Fruit fly (Drosophila melanogaster): ENCODE data around the gene CG14132.
A peak's percentile ranks its signal among the peaks of the same experiment; 100 is the strongest.

Gene CG14132

dm6 chr3L:11708633-11709116, 6.4 kb downstream of the CG14132 start, which contains the start of the genes Ccdc56 and mtTFB1 (continued):
- TF ChIP-seq Max (GFP tag; optimal IDR thresholded peaks at IDR 0.05) (no peak), Opbp (GFP tag; IDR thresholded peaks at IDR 0.05; ENCODE audit: partially characterized antibody) (no peak), CG18599 (GFP tag; optimal IDR thresholded peaks at IDR 0.05) (no peak), CG16779 (GFP tag; IDR thresholded peaks at IDR 0.05) (no peak), CG7987 (GFP tag; optimal IDR thresholded peaks at IDR 0.05) (no peak), row (GFP tag; IDR thresholded peaks at IDR 0.05) (0 out of 3 replicates have a peak, but pooled peaks have one; percentile 7), CG5953 (GFP tag; IDR thresholded peaks at IDR 0.05) (no peak), E2f1 (GFP tag; IDR thresholded peaks at IDR 0.05) (no peak), Sin3A (optimal IDR thresholded peaks at IDR 0.05) (peak; percentile 16), fd3F (GFP tag; optimal IDR thresholded peaks at IDR 0.05) (no peak), kah (GFP tag; optimal IDR thresholded peaks at IDR 0.05) (no peak), CG11247 (GFP tag; IDR thresholded peaks at IDR 0.05) (no peak), hth (optimal IDR thresholded peaks at IDR 0.05) (no peak), CG10209 (GFP tag; optimal IDR thresholded peaks at IDR 0.05) (no peak), CG4617 (GFP tag; optimal IDR thresholded peaks at IDR 0.05; ENCODE audit: borderline replicate concordance) (peak; percentile 4), D19A (tag; optimal IDR thresholded peaks at IDR 0.05) (no peak), pita (GFP tag; optimal IDR thresholded peaks at IDR 0.05) (no peak), Awh (GFP tag; IDR thresholded peaks at IDR 0.05) (no peak), CG2202 (tag; optimal IDR thresholded peaks at IDR 0.05) (no peak), CG9437 (GFP tag; optimal IDR thresholded peaks at IDR 0.05) (no peak), caup (GFP tag; optimal IDR thresholded peaks at IDR 0.05; ENCODE audit: severe bottlenecking) (no peak), CG17612 (GFP tag; IDR thresholded peaks at IDR 0.05) (no peak), CG10147 (GFP tag; optimal IDR thresholded peaks at IDR 0.05) (no peak), p53 (GFP tag; optimal IDR thresholded peaks at IDR 0.05) (no peak), Xrp1 (GFP tag; IDR thresholded peaks at IDR 0.05) (no peak), Hr3 (GFP tag; optimal IDR thresholded peaks at IDR 0.05) (no peak), CG12942 (GFP tag; optimal IDR thresholded peaks at IDR 0.05) (no peak), gcm2 (GFP tag; optimal IDR thresholded peaks at IDR 0.05) (no peak), stc (GFP tag; IDR thresholded peaks at IDR 0.05) (no peak), Dad (GFP tag; optimal IDR thresholded peaks at IDR 0.05) (no peak), mld (GFP tag; IDR thresholded peaks at IDR 0.05; ENCODE audit: partially characterized antibody) (no peak), CG7372 (GFP tag; IDR thresholded peaks at IDR 0.05) (no peak), hb (GFP tag; IDR thresholded peaks at IDR 0.05; ENCODE audit: partially characterized antibody) (no peak), CG10979 (tag; optimal IDR thresholded peaks at IDR 0.05) (no peak), cad (GFP tag; optimal IDR thresholded peaks at IDR 0.05) (no peak), abd-A (tag; optimal IDR thresholded peaks at IDR 0.05) (no peak), Elba2 (GFP tag; optimal IDR thresholded peaks at IDR 0.05) (no peak), HmgZ (tag; optimal IDR thresholded peaks at IDR 0.05) (no peak), knrl (GFP tag; IDR thresholded peaks at IDR 0.05; ENCODE audit: partially characterized antibody) (no peak), fd96Cb (tag; optimal IDR thresholded peaks at IDR 0.05) (no peak), CG1233 (GFP tag; optimal IDR thresholded peaks at IDR 0.05) (no peak), dan (GFP tag; IDR thresholded peaks at IDR 0.05) (no peak), CG42726 (GFP tag; IDR thresholded peaks at IDR 0.05; ENCODE audit: partially characterized antibody) (no peak), mam (GFP tag; optimal IDR thresholded peaks at IDR 0.05) (no peak), nau (GFP tag; optimal IDR thresholded peaks at IDR 0.05) (no peak), Mes4 (GFP tag; optimal IDR thresholded peaks at IDR 0.05) (no peak), nerfin-2 (GFP tag; IDR thresholded peaks at IDR 0.05; ENCODE audit: partially characterized antibody) (no peak), Xbp1 (GFP tag; optimal IDR thresholded peaks at IDR 0.05) (peak; percentile 1), CG11695 (GFP tag; IDR thresholded peaks at IDR 0.05) (no peak), CG1603 (tag; optimal IDR thresholded peaks at IDR 0.05) (peak; percentile 26), fd102C (GFP tag; optimal IDR thresholded peaks at IDR 0.05) (no peak)

Measured in whole organism, embryonic.